Fruit fly (Drosophila melanogaster): Measurements from ENCODE around the gene Ge-1.

DNA sequence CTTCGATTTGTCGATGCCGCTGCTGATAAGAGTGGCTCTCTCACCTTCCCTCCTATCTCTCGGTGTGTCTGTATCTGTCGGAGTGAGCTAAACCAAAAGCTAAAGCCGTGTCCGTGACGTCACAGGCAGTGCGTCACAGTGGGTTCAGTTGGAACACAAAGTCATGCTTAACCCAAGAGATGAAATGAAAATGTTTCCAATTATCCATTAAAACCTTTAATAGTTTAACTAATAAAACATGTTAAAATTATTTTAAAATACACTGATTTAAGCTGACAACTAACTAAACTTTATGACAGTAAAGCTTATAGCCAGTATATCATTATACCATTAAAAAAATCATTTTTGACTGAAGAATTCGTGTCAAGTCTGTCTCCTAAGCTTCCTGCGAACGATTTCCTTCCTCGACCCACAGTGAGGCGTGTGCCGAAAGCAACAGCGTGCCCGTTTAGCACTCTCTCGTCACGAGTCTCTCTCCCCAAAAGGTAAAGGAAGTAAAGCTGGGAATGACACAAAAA, 12.4 kb upstream of the Ge-1 start, which contains the start of gene Idua:
- TF ChIP-seq psq (optimal IDR thresholded peaks at IDR 0.05) (no peak), Dll (optimal IDR thresholded peaks at IDR 0.05) (no peak), usp (GFP tag; optimal IDR thresholded peaks at IDR 0.05) (no peak), pan (optimal IDR thresholded peaks at IDR 0.05) (no peak), EcR (GFP tag; optimal IDR thresholded peaks at IDR 0.05) (no peak)

Data from whole organism.